Worm (Caenorhabditis elegans) whole organism, L4 larva: ENCODE measurements around the gene wdr-31.

ENCODE experiments used
- F37D6.2 ChIP-seq: sonication (generic microtip); optimal IDR thresholded peaks from 2 replicates; lab custom pipeline; 2016; ENCODE audit warnings: mild to moderate bottlenecking, missing genetic modification characterization, missing compliant biosample characterization
- aly-2 ChIP-seq: sonication (generic microtip); optimal IDR thresholded peaks from 2 replicates; lab custom pipeline; 2018; ENCODE audit warnings: missing biosample characterization, missing genetic modification characterization
- ama-1 ChIP-seq: fragments of 150-350 bp; optimal IDR thresholded peaks from 2 replicates; lab custom pipeline; 2014; ENCODE audit warnings: inconsistent platforms, mixed read lengths
- duxl-1 ChIP-seq: sonication (generic microtip); optimal IDR thresholded peaks from 2 replicates; lab custom pipeline; 2016; ENCODE audit warnings: mild to moderate bottlenecking, missing genetic modification characterization, moderate library complexity, missing compliant biosample characterization; ENCODE audit not compliant: poor library complexity
- fos-1 ChIP-seq: fragments of 150-350 bp; optimal IDR thresholded peaks from 2 replicates; lab custom pipeline; 2014; ENCODE audit warnings: missing biosample characterization, missing genetic modification characterization
- jun-1 ChIP-seq: fragments of 150-350 bp; optimal IDR thresholded peaks from 2 replicates; lab custom pipeline; 2014; ENCODE audit warnings: missing biosample characterization, missing genetic modification reagents, missing genetic modification characterization
- lim-7 ChIP-seq: fragments of 200-800 bp; sonication (Bioruptor generic); IDR thresholded peaks from 2 replicates; pipeline ENCODE4 v1.3.6; 2022; ENCODE audit warnings: missing genetic modification characterization, missing compliant biosample characterization
- lin-39 ChIP-seq: fragments of 150-350 bp; optimal IDR thresholded peaks from 2 replicates; lab custom pipeline; 2014; ENCODE audit warnings: missing biosample characterization, missing genetic modification reagents, missing genetic modification characterization
- mes-2 ChIP-seq: sonication (generic microtip); optimal IDR thresholded peaks from 2 replicates; lab custom pipeline; 2016; ENCODE audit warnings: missing genotype, mild to moderate bottlenecking, missing genetic modification characterization, missing compliant biosample characterization; ENCODE audit not compliant: poor library complexity, severe bottlenecking
- nhr-111 ChIP-seq: fragments of 200-800 bp; sonication (Bioruptor generic); optimal IDR thresholded peaks from 2 replicates; lab custom pipeline; 2018; ENCODE audit warnings: mild to moderate bottlenecking, missing genetic modification characterization, missing compliant biosample characterization

- TF ChIP-seq aly-2 (tag; lab: Kevin White, UChicago) (no peak), jun-1 (tag; lab: Kevin White, UChicago) (no peak), fos-1 (tag; lab: Kevin White, UChicago) (no peak), nhr-111 (GFP tag; lab: Kevin White, UChicago) (no peak), lim-7 (GFP tag; lab: Robert Waterston, UW) (no peak), ama-1 (no peak), F37D6.2 (tag; lab: Kevin White, UChicago) (no peak), lin-39 (no peak), duxl-1 (no peak), mes-2 (no peak)
These were observed 37.1 kb upstream of the wdr-31 start, which contains the start of gene sdz-10 for ce11 chrII:2772166-2772565.
